Fruit fly (Drosophila melanogaster) whole organism, prepupa: ENCODE data around the gene CaBP1.

Experiments
- CG10669 ChIP-seq: fragments of 200-800 bp; sonication (Bioruptor generic); optimal IDR thresholded peaks from 3 replicates; lab custom pipeline; 2018; ENCODE audit warnings: missing biosample characterization, mild to moderate bottlenecking, missing genetic modification characterization, moderate library complexity
- CG11294 ChIP-seq: fragments of 200-800 bp; sonication (Bioruptor generic); IDR thresholded peaks from 2 replicates; pipeline ENCODE4 v1.3.6; 2022; ENCODE audit warnings: missing biosample characterization, missing genetic modification characterization
- CG11762 ChIP-seq: fragments of 200-800 bp; sonication (Bioruptor generic); optimal IDR thresholded peaks from 3 replicates; lab custom pipeline; 2016; ENCODE audit warnings: missing biosample characterization, missing genetic modification characterization; ENCODE audit not compliant: insufficient read depth
- CG15336 ChIP-seq: fragments of 200-800 bp; sonication (Bioruptor generic); IDR thresholded peaks from 2 replicates; pipeline ENCODE4 v1.3.6; 2022; ENCODE audit warnings: missing biosample characterization, missing genetic modification characterization
- CG1621 ChIP-seq: fragments of 200-800 bp; sonication (Bioruptor generic); optimal IDR thresholded peaks from 3 replicates; lab custom pipeline; 2018; ENCODE audit warnings: missing biosample characterization, mild to moderate bottlenecking, missing genetic modification characterization
- CG16779 ChIP-seq: fragments of 200-800 bp; sonication (Bioruptor generic); optimal IDR thresholded peaks from 3 replicates; lab custom pipeline; 2017; ENCODE audit warnings: missing biosample characterization, mild to moderate bottlenecking, missing genetic modification characterization
- CG3032 ChIP-seq: fragments of 200-800 bp; optimal IDR thresholded peaks from 2 replicates; lab custom pipeline; 2019; ENCODE audit warnings: missing biosample characterization, mild to moderate bottlenecking, missing genetic modification characterization, moderate library complexity
- CG31627 ChIP-seq: fragments of 200-800 bp; sonication (Bioruptor generic); optimal IDR thresholded peaks from 3 replicates; lab custom pipeline; 2016; ENCODE audit warnings: missing biosample characterization, missing genetic modification characterization
- CG32006 ChIP-seq: fragments of 200-800 bp; sonication (Bioruptor generic); optimal IDR thresholded peaks from 3 replicates; lab custom pipeline; 2017; ENCODE audit warnings: missing biosample characterization, mild to moderate bottlenecking, missing genetic modification characterization
- CG34406 ChIP-seq: fragments of 200-800 bp; sonication (Bioruptor generic); optimal IDR thresholded peaks from 3 replicates; lab custom pipeline; 2016; ENCODE audit warnings: missing biosample characterization, missing genetic modification characterization
- CG4318 ChIP-seq: fragments of 200-800 bp; sonication (Bioruptor generic); optimal IDR thresholded peaks from 3 replicates; lab custom pipeline; 2017; ENCODE audit warnings: missing biosample characterization, mild to moderate bottlenecking, missing genetic modification characterization
- CG6163 ChIP-seq: fragments of 200-800 bp; sonication (Bioruptor generic); IDR thresholded peaks from 3 replicates; pipeline ENCODE4 v1.3.6; 2022; ENCODE audit warnings: missing biosample characterization, missing genetic modification characterization
- CG6276 ChIP-seq: fragments of 200-800 bp; sonication (Bioruptor generic); optimal IDR thresholded peaks from 2 replicates; lab custom pipeline; 2017; ENCODE audit warnings: missing biosample characterization, mild to moderate bottlenecking, missing genetic modification characterization
- CG6792 ChIP-seq: fragments of 200-800 bp; sonication (Bioruptor generic); optimal IDR thresholded peaks from 3 replicates; lab custom pipeline; 2016; ENCODE audit warnings: missing biosample characterization, missing genetic modification characterization
- CG6808 ChIP-seq: fragments of 200-800 bp; sonication (Bioruptor generic); optimal IDR thresholded peaks from 3 replicates; lab custom pipeline; 2017; ENCODE audit warnings: missing biosample characterization, missing genetic modification characterization, mild to moderate bottlenecking, moderate library complexity, missing genetic modification reagents
- CG6854 ChIP-seq: fragments of 200-800 bp; sonication (Bioruptor generic); optimal IDR thresholded peaks from 2 replicates; lab custom pipeline; 2017; ENCODE audit warnings: missing biosample characterization, mild to moderate bottlenecking, missing genetic modification characterization
- CG8119 ChIP-seq: fragments of 200-800 bp; sonication (Bioruptor generic); IDR thresholded peaks from 3 replicates; pipeline ENCODE4 v1.3.6; 2022; ENCODE audit warnings: missing biosample characterization, missing genetic modification characterization
- CG8319 ChIP-seq: fragments of 200-800 bp; sonication (Bioruptor generic); optimal IDR thresholded peaks from 3 replicates; lab custom pipeline; 2016; ENCODE audit warnings: missing biosample characterization, missing genetic modification characterization
- CG9139 ChIP-seq: fragments of 200-800 bp; sonication (Bioruptor generic); optimal IDR thresholded peaks from 3 replicates; lab custom pipeline; 2017; ENCODE audit warnings: missing biosample characterization, mild to moderate bottlenecking, missing genetic modification characterization
- Eip75B ChIP-seq: fragments of 200-800 bp; sonication (Bioruptor generic); optimal IDR thresholded peaks from 3 replicates; lab custom pipeline; 2016; ENCODE audit warnings: missing biosample characterization, missing genetic modification characterization
- Eip78C ChIP-seq: fragments of 200-800 bp; sonication (Bioruptor generic); peaks from one replicate; lab custom pipeline; 2016; ENCODE audit warnings: missing biosample characterization, missing genetic modification characterization
- Eip93F ChIP-seq: fragments of 200-800 bp; sonication (Bioruptor generic); optimal IDR thresholded peaks from 2 replicates; lab custom pipeline; 2016; ENCODE audit warnings: missing biosample characterization, mild to moderate bottlenecking, missing genetic modification characterization
- Ets21C ChIP-seq: fragments of 200-800 bp; sonication (Bioruptor generic); optimal IDR thresholded peaks from 3 replicates; lab custom pipeline; 2016; ENCODE audit warnings: missing biosample characterization, missing genetic modification characterization
- Ets96B ChIP-seq: fragments of 200-800 bp; optimal IDR thresholded peaks from 2 replicates; lab custom pipeline; 2019; ENCODE audit warnings: missing biosample characterization, mild to moderate bottlenecking, missing genetic modification characterization, moderate library complexity
- Gug ChIP-seq: fragments of 200-800 bp; sonication (Bioruptor generic); IDR thresholded peaks from 2 replicates; pipeline ENCODE4 v1.3.6; 2022; ENCODE audit warnings: missing biosample characterization, missing genetic modification characterization
- Hr38 ChIP-seq: sonication (Bioruptor generic); optimal IDR thresholded peaks from 2 replicates; lab custom pipeline; 2016; ENCODE audit warnings: missing biosample characterization, missing genetic modification characterization
- Hr39 ChIP-seq: fragments of 200-800 bp; sonication (Bioruptor generic); optimal IDR thresholded peaks from 2 replicates; lab custom pipeline; 2016; ENCODE audit warnings: missing biosample characterization, missing genetic modification characterization
- Hr4 ChIP-seq: fragments of 200-800 bp; sonication (Bioruptor generic); optimal IDR thresholded peaks from 3 replicates; lab custom pipeline; 2016; ENCODE audit warnings: missing biosample characterization, missing genetic modification characterization
- Lpt ChIP-seq: fragments of 200-800 bp; sonication (Bioruptor generic); optimal IDR thresholded peaks from 3 replicates; lab custom pipeline; 2016; ENCODE audit warnings: missing biosample characterization, missing genetic modification characterization
- Met ChIP-seq: fragments of 200-800 bp; sonication (Bioruptor generic); optimal IDR thresholded peaks from 3 replicates; lab custom pipeline; 2016; ENCODE audit warnings: missing biosample characterization, missing genetic modification characterization
- OdsH ChIP-seq: fragments of 200-800 bp; sonication (Bioruptor generic); optimal IDR thresholded peaks from 3 replicates; lab custom pipeline; 2016; ENCODE audit warnings: missing biosample characterization, missing genetic modification characterization
- Smox ChIP-seq: fragments of 200-800 bp; sonication (Bioruptor generic); optimal IDR thresholded peaks from 3 replicates; lab custom pipeline; 2016; ENCODE audit warnings: missing biosample characterization, missing genetic modification characterization
- Sox102F ChIP-seq: fragments of 200-800 bp; sonication (Bioruptor generic); optimal IDR thresholded peaks from 2 replicates; lab custom pipeline; 2016; ENCODE audit warnings: missing biosample characterization, mild to moderate bottlenecking, missing genetic modification characterization
- Sox14 ChIP-seq: fragments of 200-800 bp; sonication (Bioruptor generic); optimal IDR thresholded peaks from 3 replicates; lab custom pipeline; 2016; ENCODE audit warnings: missing biosample characterization, missing genetic modification characterization
- Sox15 ChIP-seq: fragments of 200-800 bp; sonication (Bioruptor generic); optimal IDR thresholded peaks from 3 replicates; lab custom pipeline; 2016; ENCODE audit warnings: missing biosample characterization, missing genetic modification characterization
- achi ChIP-seq: fragments of 200-800 bp; sonication (Bioruptor generic); optimal IDR thresholded peaks from 3 replicates; lab custom pipeline; 2016; ENCODE audit warnings: missing biosample characterization, missing genetic modification characterization
- acj6 ChIP-seq: fragments of 200-800 bp; sonication (Bioruptor generic); optimal IDR thresholded peaks from 3 replicates; lab custom pipeline; 2016; ENCODE audit warnings: missing biosample characterization, missing genetic modification characterization
- cyc ChIP-seq: fragments of 200-800 bp; sonication (Bioruptor generic); optimal IDR thresholded peaks from 3 replicates; lab custom pipeline; 2016; ENCODE audit warnings: missing biosample characterization, missing genetic modification characterization
- dsx ChIP-seq: fragments of 200-800 bp; optimal IDR thresholded peaks from 3 replicates; lab custom pipeline; 2019; ENCODE audit warnings: missing biosample characterization, mild to moderate bottlenecking, missing genetic modification characterization, moderate library complexity; ENCODE audit not compliant: poor library complexity, severe bottlenecking
- eg ChIP-seq: fragments of 200-800 bp; sonication (Bioruptor generic); IDR thresholded peaks from 3 replicates; pipeline ENCODE4 v1.3.6; 2022; ENCODE audit warnings: missing biosample characterization, missing genetic modification characterization
- esn ChIP-seq: fragments of 200-800 bp; sonication (Bioruptor generic); optimal IDR thresholded peaks from 2 replicates; lab custom pipeline; 2016; ENCODE audit warnings: missing biosample characterization, mild to moderate bottlenecking, missing genetic modification characterization, moderate library complexity
- fd59A ChIP-seq: fragments of 200-800 bp; sonication (Bioruptor generic); optimal IDR thresholded peaks from 2 replicates; lab custom pipeline; 2017; ENCODE audit warnings: missing biosample characterization, mild to moderate bottlenecking, missing genetic modification characterization, missing genetic modification reagents
- fd85E ChIP-seq: fragments of 200-800 bp; sonication (Bioruptor generic); optimal IDR thresholded peaks from 3 replicates; lab custom pipeline; 2016; ENCODE audit warnings: missing biosample characterization, missing genetic modification characterization
- fkh ChIP-seq: fragments of 200-800 bp; sonication (Bioruptor generic); optimal IDR thresholded peaks from 3 replicates; lab custom pipeline; 2017; ENCODE audit warnings: missing biosample characterization, mild to moderate bottlenecking, missing genetic modification characterization, moderate library complexity
- lz ChIP-seq: fragments of 200-800 bp; sonication (Bioruptor generic); optimal IDR thresholded peaks from 3 replicates; lab custom pipeline; 2016; ENCODE audit warnings: missing biosample characterization, missing genetic modification characterization
- net ChIP-seq: fragments of 200-800 bp; sonication (Bioruptor generic); optimal IDR thresholded peaks from 3 replicates; lab custom pipeline; 2016; ENCODE audit warnings: missing biosample characterization, missing genetic modification characterization
- pdm3 ChIP-seq: fragments of 200-800 bp; sonication (Bioruptor generic); optimal IDR thresholded peaks from 3 replicates; lab custom pipeline; 2016; ENCODE audit warnings: missing biosample characterization, missing genetic modification characterization
- ss ChIP-seq, 2 experiments: fragments of 200-800 bp; sonication (Bioruptor generic); optimal IDR thresholded peaks; 2 replicates in 1 of 2; 3 replicates in 1 of 2; lab custom pipeline; 2017 to 2018; ENCODE audit warnings: mild to moderate bottlenecking in 2 of 2, missing biosample characterization in 2 of 2, missing genetic modification characterization in 2 of 2, moderate library complexity in 1 of 2
- topi ChIP-seq: fragments of 200-800 bp; sonication (Bioruptor generic); optimal IDR thresholded peaks from 3 replicates; lab custom pipeline; 2016; ENCODE audit warnings: missing biosample characterization, missing genetic modification characterization
- vri ChIP-seq: fragments of 200-800 bp; sonication (Bioruptor generic); optimal IDR thresholded peaks from 3 replicates; lab custom pipeline; 2016; ENCODE audit warnings: missing biosample characterization, mild to moderate bottlenecking, missing genetic modification characterization

The CaBP1 gene

dm6 chr2L:16350742-16351568, 5.6 kb downstream of the CaBP1 start (continued):
- TF ChIP-seq Sox14 (GFP tag; lab: Kevin White, UChicago) (peak; percentile 99), fd85E (GFP tag; lab: Kevin White, UChicago) (peak; percentile 96), Hr39 (GFP tag; lab: Kevin White, UChicago) (peak; percentile 99), Sox15 (GFP tag; lab: Kevin White, UChicago) (peak; percentile 97), CG6163 (GFP tag; lab: Robert Waterston, UW) (peak; percentile 99), CG8119 (GFP tag; lab: Robert Waterston, UW) (peak; percentile 100), fkh (GFP tag; lab: Kevin White, UChicago) (peak; percentile 93), cyc (peak; percentile 99), CG11762 (peak; percentile 99), Lpt (GFP tag; lab: Kevin White, UChicago) (peak; percentile 99), esn (GFP tag; lab: Kevin White, UChicago) (peak; percentile 100), Ets21C (GFP tag; lab: Kevin White, UChicago) (peak; percentile 98), CG16779 (peak; percentile 99), Eip75B (GFP tag; lab: Kevin White, UChicago) (peak; percentile 99), achi (GFP tag; lab: Kevin White, UChicago) (peak; percentile 99), CG3032 (peak; percentile 99), Hr38 (GFP tag; lab: Kevin White, UChicago) (peak; percentile 86), acj6 (GFP tag; lab: Kevin White, UChicago) (peak; percentile 99), CG6808 (peak; percentile 99), CG4318 (peak; percentile 97), fd59A (GFP tag; lab: Kevin White, UChicago) (peak; percentile 99), CG15336 (peak; percentile 100), Eip78C (GFP tag; lab: Kevin White, UChicago) (peak; percentile 100), Sox102F (peak; percentile 99), CG11294 (peak; percentile 96), dsx (GFP tag; lab: Kevin White, UChicago) (peak; percentile 99), CG1621 (peak; percentile 99), vri (GFP tag; lab: Kevin White, UChicago) (peak; percentile 98), Gug (GFP tag; lab: Robert Waterston, UW) (peak; percentile 98), eg (GFP tag; lab: Robert Waterston, UW) (peak; percentile 99), Smox (peak; percentile 99), lz (peak; percentile 99), ss (GFP tag; optimal IDR thresholded peaks at IDR 0.05; lab: Kevin White, UChicago) (peak; percentile 99), Ets96B (peak; percentile 99), CG6792 (GFP tag; lab: Kevin White, UChicago) (peak; percentile 99), topi (GFP tag; lab: Kevin White, UChicago) (peak; percentile 99), net (GFP tag; lab: Kevin White, UChicago) (peak; percentile 99), Met (GFP tag; lab: Kevin White, UChicago) (peak; percentile 99)

dm6 chr2L:16350160-16350633, 6.3 kb downstream of the CaBP1 start:
- TF ChIP-seq CG31627 (GFP tag; lab: Kevin White, UChicago) (peak; percentile 84), Hr39 (GFP tag; lab: Kevin White, UChicago) (peak; percentile 88), vri (GFP tag; lab: Kevin White, UChicago) (peak; percentile 73), pdm3 (GFP tag; lab: Kevin White, UChicago) (no peak), Eip93F (GFP tag; lab: Kevin White, UChicago) (peak; percentile 48), CG34406 (GFP tag; lab: Kevin White, UChicago) (peak; percentile 73), CG10669 (no peak), CG3032 (no peak), CG4318 (peak; percentile 75), CG6276 (GFP tag; lab: Kevin White, UChicago) (no peak), CG6854 (GFP tag; lab: Kevin White, UChicago) (peak; percentile 37), eg (GFP tag; lab: Robert Waterston, UW) (peak; percentile 81), CG9139 (GFP tag; lab: Kevin White, UChicago) (peak; percentile 6), achi (GFP tag; lab: Kevin White, UChicago) (peak; percentile 74), net (GFP tag; lab: Kevin White, UChicago) (no peak), CG6792 (GFP tag; lab: Kevin White, UChicago) (peak; percentile 41), CG8319 (GFP tag; lab: Kevin White, UChicago) (peak; percentile 51), Smox (peak; percentile 78), OdsH (GFP tag; lab: Kevin White, UChicago) (peak; percentile 76), Hr4 (GFP tag; lab: Kevin White, UChicago) (peak; percentile 59), CG32006 (GFP tag; lab: Kevin White, UChicago) (no peak)
